Worm (Caenorhabditis elegans) whole organism, L3 larva: ENCODE data around the gene C49C3.7.

Source experiments
- ZK546.5 ChIP-seq: sonication (generic microtip); optimal IDR thresholded peaks from 2 replicates; lab custom pipeline; 2017; ENCODE audit warnings: missing biosample characterization, missing genetic modification characterization
- ama-1 ChIP-seq: fragments of 150-350 bp; optimal IDR thresholded peaks from 2 replicates; lab custom pipeline; 2018
- ceh-16 ChIP-seq: sonication (generic microtip); optimal IDR thresholded peaks from 2 replicates; lab custom pipeline; 2017; ENCODE audit warnings: missing biosample characterization, missing genetic modification characterization
- ceh-9 ChIP-seq: sonication (generic microtip); optimal IDR thresholded peaks from 2 replicates; lab custom pipeline; 2018; ENCODE audit warnings: missing biosample characterization, missing genetic modification characterization
- daf-12 ChIP-seq: fragments of 150-350 bp; optimal IDR thresholded peaks from 2 replicates; lab custom pipeline; 2014; ENCODE audit warnings: missing biosample characterization, missing genetic modification reagents, missing genetic modification characterization
- egl-27 ChIP-seq: sonication (generic microtip); optimal IDR thresholded peaks from 4 replicates; lab custom pipeline; 2017; ENCODE audit warnings: missing biosample characterization, missing genetic modification reagents, missing genetic modification characterization
- egl-5 ChIP-seq: fragments of 150-350 bp; optimal IDR thresholded peaks from 2 replicates; lab custom pipeline; 2017; ENCODE audit warnings: missing biosample characterization, missing genetic modification reagents, missing genetic modification characterization, inconsistent platforms
- elt-2 ChIP-seq: sonication (generic microtip); optimal IDR thresholded peaks from 2 replicates; lab custom pipeline; 2016; ENCODE audit warnings: missing genetic modification reagents, mild to moderate bottlenecking, missing genetic modification characterization, missing compliant biosample characterization
- elt-3 ChIP-seq, 3 experiments: fragments of 150-350 bp in 1 of 3; sonication (generic microtip) in 2 of 3; optimal IDR thresholded peaks; 2 replicates in 2 of 3; 4 replicates in 1 of 3; lab custom pipeline; 2014 to 2017; ENCODE audit warnings: missing biosample characterization in 3 of 3, missing genetic modification characterization in 3 of 3
- eor-1 ChIP-seq, 2 experiments: fragments of 150-350 bp; optimal IDR thresholded peaks; 2 replicates each; lab custom pipeline; 2014 to 2018; ENCODE audit warnings: missing biosample characterization in 2 of 2, missing genetic modification characterization in 2 of 2
- fkh-10 ChIP-seq: sonication (generic microtip); optimal IDR thresholded peaks from 2 replicates; lab custom pipeline; 2017; ENCODE audit warnings: missing biosample characterization, missing genetic modification reagents, missing genetic modification characterization
- hmg-11 ChIP-seq: sonication (generic microtip); optimal IDR thresholded peaks from 2 replicates; lab custom pipeline; 2016; ENCODE audit warnings: missing genetic modification characterization, missing compliant biosample characterization
- jun-1 ChIP-seq: fragments of 150-350 bp; optimal IDR thresholded peaks from 2 replicates; lab custom pipeline; 2014; ENCODE audit warnings: missing biosample characterization, missing genetic modification reagents, missing genetic modification characterization
- lin-15B ChIP-seq: fragments of 150-350 bp; optimal IDR thresholded peaks from 2 replicates; lab custom pipeline; 2014; ENCODE audit warnings: missing biosample characterization, missing genetic modification characterization
- lin-39 ChIP-seq: fragments of 150-350 bp; optimal IDR thresholded peaks from 2 replicates; lab custom pipeline; 2018; ENCODE audit warnings: missing biosample characterization, missing genetic modification reagents, missing genetic modification characterization
- lsy-12 ChIP-seq: sonication (generic microtip); optimal IDR thresholded peaks from 2 replicates; lab custom pipeline; 2016; ENCODE audit warnings: mild to moderate bottlenecking, missing genetic modification characterization, missing compliant biosample characterization
- mml-1 ChIP-seq: fragments of 150-350 bp; sonication (generic microtip); optimal IDR thresholded peaks from 3 replicates; lab custom pipeline; 2014; ENCODE audit warnings: missing biosample characterization, missing genetic modification characterization
- nfya-1 ChIP-seq: sonication (generic microtip); optimal IDR thresholded peaks from 2 replicates; lab custom pipeline; 2017; ENCODE audit warnings: missing genetic modification characterization, mild to moderate bottlenecking, missing compliant biosample characterization, antibody characterized with exemption, moderate library complexity; ENCODE audit not compliant: insufficient read depth
- nhr-11 ChIP-seq: fragments of 150-350 bp; optimal IDR thresholded peaks from 2 replicates; lab custom pipeline; 2014; ENCODE audit warnings: missing biosample characterization, missing genetic modification characterization
- nhr-12 ChIP-seq: fragments of 150-350 bp; optimal IDR thresholded peaks from 2 replicates; lab custom pipeline; 2014; ENCODE audit warnings: missing biosample characterization, missing genetic modification characterization
- nhr-23 ChIP-seq: fragments of 150-350 bp; optimal IDR thresholded peaks from 2 replicates; lab custom pipeline; 2014; ENCODE audit warnings: missing biosample characterization, missing genetic modification reagents, missing genetic modification characterization
- nhr-25 ChIP-seq: sonication (generic microtip); optimal IDR thresholded peaks from 2 replicates; lab custom pipeline; 2017; ENCODE audit warnings: missing biosample characterization, missing genetic modification characterization
- nhr-28 ChIP-seq: fragments of 150-350 bp; optimal IDR thresholded peaks from 2 replicates; lab custom pipeline; 2014; ENCODE audit warnings: missing biosample characterization, missing genetic modification characterization
- nhr-43 ChIP-seq: sonication (generic microtip); optimal IDR thresholded peaks from 2 replicates; lab custom pipeline; 2016; ENCODE audit warnings: mild to moderate bottlenecking, missing genetic modification characterization, missing compliant biosample characterization; ENCODE audit not compliant: poor library complexity, severe bottlenecking
- nhr-76 ChIP-seq: fragments of 150-350 bp; sonication (generic microtip); optimal IDR thresholded peaks from 5 replicates; lab custom pipeline; 2014; ENCODE audit warnings: missing biosample characterization, missing genetic modification characterization
- nhr-77 ChIP-seq: fragments of 150-350 bp; optimal IDR thresholded peaks from 2 replicates; lab custom pipeline; 2014; ENCODE audit warnings: missing biosample characterization, missing genetic modification characterization
- pha-4 ChIP-seq: fragments of 150-350 bp; optimal IDR thresholded peaks from 2 replicates; lab custom pipeline; 2014; ENCODE audit warnings: missing biosample characterization, missing genetic modification reagents, missing genetic modification characterization
- pqm-1 ChIP-seq: fragments of 150-350 bp; optimal IDR thresholded peaks from 2 replicates; lab custom pipeline; 2017; ENCODE audit warnings: missing biosample characterization, missing genetic modification characterization, inconsistent platforms
- sea-2 ChIP-seq: fragments of 150-350 bp; sonication (generic microtip); optimal IDR thresholded peaks from 4 replicates; lab custom pipeline; 2014; ENCODE audit warnings: missing biosample characterization, missing genetic modification reagents, missing genetic modification characterization
- skn-1 ChIP-seq: fragments of 150-350 bp; optimal IDR thresholded peaks from 2 replicates; lab custom pipeline; 2014; ENCODE audit warnings: missing biosample characterization, missing genetic modification characterization
- tbx-2 ChIP-seq: sonication (generic microtip); optimal IDR thresholded peaks from 2 replicates; lab custom pipeline; 2016; ENCODE audit warnings: mild to moderate bottlenecking, missing genetic modification characterization, missing compliant biosample characterization
- unc-39 ChIP-seq: sonication (generic microtip); optimal IDR thresholded peaks from 4 replicates; lab custom pipeline; 2017; ENCODE audit warnings: missing biosample characterization, missing genetic modification characterization
- unc-62 ChIP-seq: fragments of 150-350 bp; sonication (generic microtip); optimal IDR thresholded peaks from 4 replicates; lab custom pipeline; 2014; ENCODE audit warnings: missing biosample characterization, missing genetic modification reagents, missing genetic modification characterization
- ztf-11 ChIP-seq: fragments of 150-350 bp; optimal IDR thresholded peaks from 2 replicates; lab custom pipeline; 2014; ENCODE audit warnings: missing biosample characterization, missing genetic modification characterization
- ztf-4 ChIP-seq: fragments of 150-350 bp; optimal IDR thresholded peaks from 2 replicates; lab custom pipeline; 2014; ENCODE audit warnings: missing biosample characterization, missing genetic modification characterization

The C49C3.7 gene

DNA sequence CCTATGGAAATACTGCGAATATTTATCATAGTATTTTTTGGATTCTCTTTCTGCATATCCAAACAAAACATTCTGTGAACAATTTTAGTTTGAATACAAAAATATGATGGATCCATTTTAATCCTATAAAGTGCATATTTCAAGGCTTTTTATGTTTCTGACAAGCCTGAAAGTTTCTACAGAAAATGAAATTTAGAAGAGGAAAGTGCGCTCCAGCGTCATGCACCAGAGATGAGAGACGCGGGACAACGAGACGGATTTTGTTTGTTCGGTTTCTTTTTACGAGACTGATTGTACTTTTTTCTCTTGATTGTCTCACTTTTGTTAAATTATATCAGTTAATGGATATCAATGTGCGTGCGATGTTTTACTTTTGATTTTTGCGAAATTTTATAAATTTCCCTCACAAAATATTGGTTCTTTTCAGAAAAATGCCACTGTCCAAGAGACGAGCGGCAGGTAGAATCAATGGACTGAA is 1.2 kb upstream of the C49C3.7 start, which contains the start of gene C49C3.6:
C49C3.6 (plus strand) TSS at position 428 of the 478 bp plus-strand sequence.
- TF ChIP-seq lin-15B: peak; percentile 49
- peak; percentile 49 for TF ChIP-seq nfya-1
- TF ChIP-seq nhr-25 (tag; lab: Kevin White, UChicago): no peak
- TF ChIP-seq pha-4 (tag; lab: Kevin White, UChicago): peak; percentile 33
- peak; percentile 56 for TF ChIP-seq hmg-11 (tag; lab: Kevin White, UChicago)

DNA sequence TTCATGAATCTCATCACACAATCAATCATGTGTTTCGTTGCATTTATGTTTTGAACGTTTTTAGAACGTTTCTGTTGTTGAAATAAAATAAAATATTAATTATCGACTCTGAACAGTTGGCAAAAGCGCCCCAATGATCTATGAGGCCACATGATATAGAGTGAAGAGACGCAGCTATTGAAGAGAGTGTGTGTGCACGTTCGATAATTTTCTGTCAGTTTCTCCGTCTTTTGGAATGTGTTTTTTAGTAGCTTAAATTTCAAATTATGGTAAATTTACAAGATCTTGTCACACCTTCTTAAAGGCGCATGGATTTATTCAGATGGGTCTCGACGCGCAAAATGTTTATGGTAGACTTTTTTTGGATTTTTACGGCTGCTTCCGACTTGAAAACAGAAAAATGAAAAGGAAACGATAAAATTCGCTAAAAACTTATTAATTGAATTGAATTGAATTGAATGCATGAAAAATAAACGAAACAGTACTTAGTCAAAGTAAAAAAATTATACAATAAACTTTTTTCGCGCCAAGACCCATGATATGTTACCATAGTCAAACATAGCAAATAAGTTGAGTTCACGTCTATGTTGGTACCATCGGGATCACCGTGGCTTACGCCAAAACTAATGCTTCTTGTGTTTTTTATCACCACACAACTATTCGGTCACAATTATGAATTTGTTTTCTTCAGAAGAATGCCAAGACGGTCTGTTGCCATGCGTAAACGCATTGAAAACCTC is 1.4 kb downstream of the C49C3.7 start, which contains the start of gene C49C3.15:
C49C3.15 (plus strand) TSS at position 690 of the 740 bp plus-strand sequence.
- no peak for TF ChIP-seq nhr-11 (tag; lab: Kevin White, UChicago)
- TF ChIP-seq pha-4 (tag; lab: Kevin White, UChicago): peak; percentile 40
- no peak for TF ChIP-seq ceh-9 (tag; lab: Kevin White, UChicago)
- TF ChIP-seq nhr-28 (tag; lab: Kevin White, UChicago): no peak
- no peak for TF ChIP-seq ama-1 (lab: Kevin White, UChicago)
- TF ChIP-seq nhr-76 (tag; lab: Kevin White, UChicago): no peak
- TF ChIP-seq ztf-4 (tag; lab: Kevin White, UChicago): no peak
- no peak for TF ChIP-seq fkh-10 (GFP tag; lab: Kevin White, UChicago)
- peak; percentile 66 for TF ChIP-seq nfya-1
- no peak for TF ChIP-seq elt-3 (tag; optimal IDR thresholded peaks at IDR 0.05; lab: Kevin White, UChicago)
- peak; percentile 53 for TF ChIP-seq lin-15B
- TF ChIP-seq unc-62 (GFP tag; lab: Kevin White, UChicago): no peak
- TF ChIP-seq unc-39 (tag; lab: Kevin White, UChicago): no peak
- TF ChIP-seq lin-39 (tag; lab: Kevin White, UChicago): peak; percentile 12
- peak; percentile 17 for TF ChIP-seq nhr-23
- TF ChIP-seq egl-5 (tag; lab: Kevin White, UChicago): no peak
- TF ChIP-seq hmg-11 (tag; lab: Kevin White, UChicago): peak; percentile 45
- TF ChIP-seq lsy-12 (tag; lab: Kevin White, UChicago): no peak
- no peak for TF ChIP-seq jun-1
- TF ChIP-seq nhr-43 (tag; lab: Kevin White, UChicago): no peak
- peak; percentile 36 for TF ChIP-seq elt-2 (tag; lab: Kevin White, UChicago)
- TF ChIP-seq eor-1 (tag; optimal IDR thresholded peaks at IDR 0.05; lab: Kevin White, UChicago): no peak
- TF ChIP-seq ZK546.5 (tag; lab: Kevin White, UChicago): no peak
- TF ChIP-seq nhr-77 (tag; lab: Kevin White, UChicago): no peak
- TF ChIP-seq ztf-11 (tag; lab: Kevin White, UChicago): no peak
- no peak for TF ChIP-seq egl-27 (tag; lab: Kevin White, UChicago)

DNA sequence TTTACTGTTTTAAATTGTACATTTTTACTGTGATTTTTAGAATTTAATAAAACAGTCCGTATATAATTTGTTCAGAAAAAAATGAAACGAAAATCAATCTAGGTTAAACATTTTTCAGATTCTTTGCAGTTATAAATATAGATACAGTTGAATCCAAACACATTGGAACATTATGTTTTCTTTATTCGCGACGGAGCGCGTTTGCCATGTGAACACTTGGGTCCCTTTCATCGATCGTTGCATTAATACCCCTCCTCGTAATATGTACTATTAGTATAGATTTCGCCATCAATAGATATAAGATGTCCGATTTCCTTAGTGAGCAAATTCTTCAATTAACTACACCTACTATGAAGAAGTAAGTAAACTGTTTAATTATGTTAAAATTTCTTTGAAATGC is 2.7 kb downstream of the C49C3.7 start, which contains the start of gene C49C3.8:
C49C3.8 (plus strand) TSS at position 173 of the 400 bp plus-strand sequence.
- no peak for TF ChIP-seq jun-1
- no peak for TF ChIP-seq nhr-43 (tag; lab: Kevin White, UChicago)
- TF ChIP-seq nhr-12: no peak
- peak; percentile 24 for TF ChIP-seq nfya-1
- no peak for TF ChIP-seq nhr-25 (tag; lab: Kevin White, UChicago)
- no peak for TF ChIP-seq lin-39 (tag; lab: Kevin White, UChicago)
- TF ChIP-seq egl-5 (tag; lab: Kevin White, UChicago): peak; percentile 14
- TF ChIP-seq ZK546.5 (tag; lab: Kevin White, UChicago): no peak
- TF ChIP-seq pha-4 (tag; lab: Kevin White, UChicago): peak; percentile 26
- TF ChIP-seq ceh-16: no peak
- TF ChIP-seq egl-27 (tag; lab: Kevin White, UChicago): no peak

ce11 chrIV:17338920-17339510 is 6.7 kb downstream of the C49C3.7 start, which contains the start of gene C49C3.10:
Gene C49C3.10, minus strand, starts transcription at chrIV:17338970.
- TF ChIP-seq pqm-1 (tag; lab: Kevin White, UChicago): peak; percentile 88
- TF ChIP-seq skn-1: no peak
- peak; percentile 80 for TF ChIP-seq jun-1
- no peak for TF ChIP-seq lsy-12 (tag; lab: Kevin White, UChicago)
- no peak for TF ChIP-seq lin-39 (tag; lab: Kevin White, UChicago)
- peak; percentile 94 for TF ChIP-seq elt-2 (tag; lab: Kevin White, UChicago)
- no peak for TF ChIP-seq ztf-4 (tag; lab: Kevin White, UChicago)
- TF ChIP-seq nhr-12: no peak
- peak; percentile 65 for TF ChIP-seq pha-4 (tag; lab: Kevin White, UChicago)
- TF ChIP-seq nhr-23: no peak
- TF ChIP-seq hmg-11 (tag; lab: Kevin White, UChicago): no peak
- no peak for TF ChIP-seq nfya-1
- TF ChIP-seq nhr-77 (tag; lab: Kevin White, UChicago): no peak
- TF ChIP-seq unc-62 (GFP tag; lab: Kevin White, UChicago): no peak
- no peak for TF ChIP-seq daf-12 (tag; lab: Kevin White, UChicago)
- no peak for TF ChIP-seq ama-1 (lab: Kevin White, UChicago)
- TF ChIP-seq sea-2 (GFP tag; lab: Kevin White, UChicago): no peak
- TF ChIP-seq eor-1 (tag; optimal IDR thresholded peaks at IDR 0.05; lab: Kevin White, UChicago): no peak
- no peak for TF ChIP-seq tbx-2 (tag; lab: Kevin White, UChicago)
- no peak for TF ChIP-seq mml-1 (tag; lab: Kevin White, UChicago)
- no peak for TF ChIP-seq lin-15B
